Fruit fly (Drosophila melanogaster): ENCODE results near the gene Ugt303A1.

- peak; percentile 32 for TF ChIP-seq BtbVII (GFP tag; optimal IDR thresholded peaks at IDR 0.05)
- no peak for TF ChIP-seq CG6683 (GFP tag; optimal IDR thresholded peaks at IDR 0.05)
- TF ChIP-seq CG13775 (GFP tag; optimal IDR thresholded peaks at IDR 0.05): no peak
- TF ChIP-seq Oaz (GFP tag; IDR thresholded peaks at IDR 0.05): no peak
- no peak for TF ChIP-seq tna (GFP tag; IDR thresholded peaks at IDR 0.05; ENCODE audit: partially characterized antibody)
- TF ChIP-seq CG4707 (GFP tag; optimal IDR thresholded peaks at IDR 0.05): no peak
- TF ChIP-seq trh (GFP tag; optimal IDR thresholded peaks at IDR 0.05): no peak
- TF ChIP-seq CkIIα-i1 (GFP tag; IDR thresholded peaks at IDR 0.05): no peak
Measured at dm6 chr3R:11199227-11199835, 24.0 kb downstream of the Ugt303A1 start.
